Worm (Caenorhabditis elegans) whole organism, mixed stage, embryonic: ENCODE measurements around the gene arrd-15.

Source experiments
- M03D4.4 ChIP-seq: sonication (generic microtip); optimal IDR thresholded peaks from 2 replicates; lab custom pipeline; 2017; ENCODE audit warnings: mild to moderate bottlenecking, missing genetic modification characterization, missing compliant biosample characterization
- bed-3 ChIP-seq: fragments of 200-800 bp; sonication (Bioruptor generic); optimal IDR thresholded peaks from 3 replicates; lab custom pipeline; 2018; ENCODE audit warnings: mild to moderate bottlenecking, missing genetic modification characterization, moderate library complexity, missing compliant biosample characterization
- ceh-39 ChIP-seq: fragments of 150-350 bp; optimal IDR thresholded peaks from 2 replicates; lab custom pipeline; 2014; ENCODE audit warnings: missing biosample characterization, missing genetic modification characterization
- ceh-43 ChIP-seq: fragments of 200-800 bp; sonication (Bioruptor generic); optimal IDR thresholded peaks from 2 replicates; lab custom pipeline; 2018; ENCODE audit warnings: mild to moderate bottlenecking, missing genetic modification characterization, moderate library complexity, missing compliant biosample characterization
- ceh-83 ChIP-seq: fragments of 200-800 bp; sonication (Bioruptor generic); optimal IDR thresholded peaks from 2 replicates; lab custom pipeline; 2018; ENCODE audit warnings: mild to moderate bottlenecking, missing genetic modification characterization, missing compliant biosample characterization
- ces-1 ChIP-seq: fragments of 150-350 bp; optimal IDR thresholded peaks from 2 replicates; lab custom pipeline; 2014; ENCODE audit warnings: missing biosample characterization, missing genetic modification reagents, missing genetic modification characterization
- cnd-1 ChIP-seq: fragments of 200-800 bp; sonication (Bioruptor generic); optimal IDR thresholded peaks from 2 replicates; lab custom pipeline; 2018; ENCODE audit warnings: mild to moderate bottlenecking, missing genetic modification characterization, missing compliant biosample characterization
- drap-1 ChIP-seq: fragments of 200-800 bp; sonication (Bioruptor generic); optimal IDR thresholded peaks from 3 replicates; lab custom pipeline; 2018; ENCODE audit warnings: mild to moderate bottlenecking, missing genetic modification characterization, missing compliant biosample characterization
- elt-3 ChIP-seq: fragments of 150-350 bp; optimal IDR thresholded peaks from 2 replicates; lab custom pipeline; 2014; ENCODE audit warnings: missing biosample characterization, missing genetic modification characterization
- flh-1 ChIP-seq: fragments of 200-800 bp; sonication (Bioruptor generic); optimal IDR thresholded peaks from 2 replicates; lab custom pipeline; 2018; ENCODE audit warnings: mild to moderate bottlenecking, missing genetic modification characterization, moderate library complexity, missing compliant biosample characterization
- hlh-1 ChIP-seq: fragments of 150-350 bp; optimal IDR thresholded peaks from 2 replicates; lab custom pipeline; 2014; ENCODE audit warnings: missing biosample characterization, missing genetic modification reagents, missing genetic modification characterization
- lin-13 ChIP-seq: fragments of 150-350 bp; optimal IDR thresholded peaks from 2 replicates; lab custom pipeline; 2014; ENCODE audit warnings: missing biosample characterization, missing genetic modification characterization
- lin-32 ChIP-seq: fragments of 200-800 bp; sonication (Bioruptor generic); optimal IDR thresholded peaks from 2 replicates; lab custom pipeline; 2018; ENCODE audit warnings: mild to moderate bottlenecking, missing genetic modification characterization, missing compliant biosample characterization
- lsy-2 ChIP-seq: fragments of 150-350 bp; optimal IDR thresholded peaks from 2 replicates; lab custom pipeline; 2014; ENCODE audit warnings: missing biosample characterization, missing genetic modification characterization
- mab-5 ChIP-seq: fragments of 150-350 bp; optimal IDR thresholded peaks from 2 replicates; lab custom pipeline; 2014; ENCODE audit warnings: missing biosample characterization, missing genetic modification characterization
- mep-1 ChIP-seq: fragments of 150-350 bp; optimal IDR thresholded peaks from 2 replicates; lab custom pipeline; 2017; ENCODE audit warnings: missing biosample characterization, missing genetic modification reagents, missing genetic modification characterization, inconsistent platforms
- mls-2 ChIP-seq: sonication (generic microtip); optimal IDR thresholded peaks from 2 replicates; lab custom pipeline; 2016; ENCODE audit warnings: mild to moderate bottlenecking, missing genetic modification characterization, moderate library complexity, missing compliant biosample characterization
- nhr-12 ChIP-seq: fragments of 150-350 bp; optimal IDR thresholded peaks from 2 replicates; lab custom pipeline; 2014; ENCODE audit warnings: missing biosample characterization, missing genetic modification characterization
- nhr-237 ChIP-seq: fragments of 150-350 bp; optimal IDR thresholded peaks from 2 replicates; lab custom pipeline; 2014; ENCODE audit warnings: missing biosample characterization, missing genetic modification characterization
- nhr-28 ChIP-seq: fragments of 150-350 bp; optimal IDR thresholded peaks from 2 replicates; lab custom pipeline; 2014; ENCODE audit warnings: missing biosample characterization, missing genetic modification characterization
- nhr-76 ChIP-seq: sonication (generic microtip); optimal IDR thresholded peaks from 2 replicates; lab custom pipeline; 2017; ENCODE audit warnings: missing biosample characterization, missing genetic modification characterization
- pha-4 ChIP-seq: fragments of 150-350 bp; optimal IDR thresholded peaks from 2 replicates; lab custom pipeline; 2018; ENCODE audit warnings: missing biosample characterization, missing genetic modification reagents, missing genetic modification characterization
- sem-2 ChIP-seq: fragments of 200-800 bp; sonication (Bioruptor generic); optimal IDR thresholded peaks from 2 replicates; lab custom pipeline; 2018; ENCODE audit warnings: mild to moderate bottlenecking, missing genetic modification characterization, missing compliant biosample characterization
- snpc-4 ChIP-seq: fragments of 150-350 bp; optimal IDR thresholded peaks from 2 replicates; lab custom pipeline; 2014; ENCODE audit warnings: missing biosample characterization, missing genetic modification characterization
- sptf-1 ChIP-seq: sonication (generic microtip); optimal IDR thresholded peaks from 2 replicates; lab custom pipeline; 2017; ENCODE audit warnings: mild to moderate bottlenecking, missing genetic modification characterization, moderate library complexity, missing compliant biosample characterization
- tbx-8 ChIP-seq: fragments of 200-800 bp; sonication (Bioruptor generic); optimal IDR thresholded peaks from 2 replicates; lab custom pipeline; 2018; ENCODE audit warnings: mild to moderate bottlenecking, missing genetic modification characterization, moderate library complexity, missing compliant biosample characterization
- unc-120 ChIP-seq: sonication (generic microtip); optimal IDR thresholded peaks from 2 replicates; lab custom pipeline; 2017; ENCODE audit warnings: missing genetic modification characterization, missing compliant biosample characterization; ENCODE audit not compliant: poor library complexity, severe bottlenecking
- unc-39 ChIP-seq: fragments of 150-350 bp; optimal IDR thresholded peaks from 2 replicates; lab custom pipeline; 2014; ENCODE audit warnings: missing biosample characterization, missing genetic modification characterization
- unc-62 ChIP-seq: fragments of 150-350 bp; optimal IDR thresholded peaks from 2 replicates; lab custom pipeline; 2014; ENCODE audit warnings: missing biosample characterization, missing genetic modification reagents, missing genetic modification characterization
- zip-8 ChIP-seq: fragments of 150-350 bp; optimal IDR thresholded peaks from 2 replicates; lab custom pipeline; 2014; ENCODE audit warnings: missing biosample characterization, missing genetic modification characterization
- ztf-11 ChIP-seq: fragments of 150-350 bp; optimal IDR thresholded peaks from 2 replicates; lab custom pipeline; 2014; ENCODE audit warnings: missing biosample characterization, missing genetic modification characterization

arrd-15 gene

ce11 chrIII:8944357-8944756 is 14.5 kb downstream of the arrd-15 start, which contains the start of gene dhrr-1:
Gene dhrr-1, plus strand, starts transcription at chrIII:8944657.
- TF ChIP-seq unc-120 (tag; lab: Kevin White, UChicago), result no peak
- no peak for TF ChIP-seq unc-62 (GFP tag; lab: Kevin White, UChicago)
- TF ChIP-seq unc-39 (tag; lab: Kevin White, UChicago), result no peak
- TF ChIP-seq lin-32 (GFP tag; lab: Kevin White, UChicago), result no peak
- TF ChIP-seq tbx-8, result no peak
- no peak for TF ChIP-seq sem-2

DNA sequence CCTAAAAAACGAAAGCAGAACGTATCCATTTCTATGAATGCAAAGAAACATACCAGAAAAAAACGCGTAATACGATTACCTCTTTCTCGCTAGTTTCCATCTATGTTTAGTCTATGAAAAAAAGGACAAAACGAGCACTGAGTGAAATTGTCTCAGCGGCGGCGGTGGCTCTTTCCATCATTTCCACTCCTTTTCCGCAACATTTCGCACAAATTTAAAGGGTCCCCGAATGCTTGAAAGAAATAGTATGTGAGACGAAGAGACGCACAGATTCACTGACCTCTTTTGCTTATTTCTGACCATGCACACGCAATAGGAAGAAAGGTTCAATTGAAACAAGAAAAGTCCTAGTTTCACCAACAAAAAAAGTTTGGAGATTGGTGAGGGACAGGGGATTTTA is 16.5 kb downstream of the arrd-15 start:
- no peak for TF ChIP-seq sptf-1 (tag; lab: Kevin White, UChicago)
- TF ChIP-seq mep-1, result no peak
- TF ChIP-seq M03D4.4 (tag; lab: Kevin White, UChicago), result no peak
- no peak for TF ChIP-seq mls-2 (tag; lab: Kevin White, UChicago)
- TF ChIP-seq ceh-43, result no peak
- no peak for TF ChIP-seq unc-39 (tag; lab: Kevin White, UChicago)
- no peak for TF ChIP-seq nhr-76 (tag; lab: Kevin White, UChicago)
- no peak for TF ChIP-seq lsy-2 (tag; lab: Kevin White, UChicago)
- no peak for TF ChIP-seq zip-8 (tag; lab: Kevin White, UChicago)
- TF ChIP-seq bed-3 (GFP tag; lab: Kevin White, UChicago), result no peak
- no peak for TF ChIP-seq snpc-4 (tag; lab: Kevin White, UChicago)
- no peak for TF ChIP-seq ceh-83 (GFP tag; lab: Kevin White, UChicago)
- TF ChIP-seq sem-2, result no peak

DNA sequence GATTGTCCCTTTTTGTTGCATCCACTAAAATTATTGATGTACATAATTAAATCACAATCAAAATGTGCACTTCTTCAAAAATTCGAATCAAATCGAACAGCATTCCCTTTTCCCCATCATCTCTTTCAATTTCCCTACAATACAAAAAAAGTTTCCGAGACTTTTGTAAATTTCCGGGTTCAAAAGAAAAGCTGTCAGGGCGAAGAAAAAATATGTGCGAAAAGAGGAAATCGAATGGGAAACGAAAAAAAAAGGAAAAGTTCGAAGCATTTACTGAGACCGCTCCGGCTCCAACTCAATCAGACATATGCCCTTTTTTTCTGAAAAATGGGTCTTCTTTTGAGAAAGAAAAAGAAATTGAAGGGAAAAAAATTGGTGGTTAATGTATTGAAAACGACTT is 19.3 kb downstream of the arrd-15 start:
- TF ChIP-seq ces-1, result no peak
- no peak for TF ChIP-seq ztf-11 (tag; lab: Kevin White, UChicago)
- no peak for TF ChIP-seq lin-13
- TF ChIP-seq M03D4.4 (tag; lab: Kevin White, UChicago), result no peak
- no peak for TF ChIP-seq unc-120 (tag; lab: Kevin White, UChicago)
- TF ChIP-seq pha-4 (tag; lab: Kevin White, UChicago), result no peak
- TF ChIP-seq elt-3 (tag; lab: Kevin White, UChicago), result no peak
- TF ChIP-seq nhr-237 (tag; lab: Kevin White, UChicago), result no peak
- TF ChIP-seq snpc-4 (tag; lab: Kevin White, UChicago), result no peak
- TF ChIP-seq flh-1 (GFP tag; lab: Kevin White, UChicago), result no peak
- no peak for TF ChIP-seq ceh-83 (GFP tag; lab: Kevin White, UChicago)
- TF ChIP-seq ceh-43, result no peak
- TF ChIP-seq sem-2, result no peak
- no peak for TF ChIP-seq drap-1 (GFP tag; lab: Kevin White, UChicago)
- TF ChIP-seq hlh-1 (tag; lab: Kevin White, UChicago), result no peak
- no peak for TF ChIP-seq cnd-1 (tag; lab: Kevin White, UChicago)
- TF ChIP-seq zip-8 (tag; lab: Kevin White, UChicago), result no peak
- TF ChIP-seq ceh-39 (tag; lab: Kevin White, UChicago), result no peak
- no peak for TF ChIP-seq bed-3 (GFP tag; lab: Kevin White, UChicago)
- no peak for TF ChIP-seq mab-5 (tag; lab: Kevin White, UChicago)
- TF ChIP-seq, all 35 proteins: peak for 0

ce11 chrIII:8955536-8955935 is 25.7 kb downstream of the arrd-15 start:
- TF ChIP-seq M03D4.4 (tag; lab: Kevin White, UChicago), result no peak
- no peak for TF ChIP-seq bed-3 (GFP tag; lab: Kevin White, UChicago)
- no peak for TF ChIP-seq pha-4 (tag; lab: Kevin White, UChicago)
- TF ChIP-seq cnd-1 (tag; lab: Kevin White, UChicago), result no peak
- TF ChIP-seq lsy-2 (tag; lab: Kevin White, UChicago), result no peak
- TF ChIP-seq ceh-43, result no peak
- no peak for TF ChIP-seq nhr-237 (tag; lab: Kevin White, UChicago)
- TF ChIP-seq nhr-28, result no peak
- no peak for TF ChIP-seq ceh-83 (GFP tag; lab: Kevin White, UChicago)
- TF ChIP-seq unc-120 (tag; lab: Kevin White, UChicago), result no peak

DNA sequence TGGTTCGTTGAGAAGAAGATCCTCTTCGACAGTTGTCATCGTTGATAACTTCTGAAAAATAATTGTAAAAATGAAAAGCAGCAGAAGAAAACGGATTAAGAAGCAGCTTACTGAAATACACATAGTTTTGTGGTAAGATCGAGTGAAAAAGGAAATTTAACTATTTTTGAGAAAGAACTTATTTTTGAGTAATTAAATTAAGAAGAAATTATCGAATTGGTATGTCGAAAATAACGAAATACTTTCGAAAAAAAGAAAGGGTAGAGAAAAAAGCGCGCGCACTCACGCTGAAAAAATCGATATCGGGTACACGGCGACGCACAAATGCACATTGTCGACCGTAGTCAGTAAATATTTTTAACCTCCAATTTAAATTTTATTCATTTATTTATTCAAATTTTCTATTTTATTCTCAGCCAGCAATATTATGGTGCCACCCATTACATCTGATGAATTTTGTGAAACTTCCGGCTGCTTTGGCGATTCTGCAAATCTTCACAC is 26.4 kb downstream of the arrd-15 start, which contains the start of the genes ZK643.5 and ZK643.2:
ZK643.5 (minus strand) TSS at position 51 of the 501 bp plus-strand sequence.
ZK643.2 (plus strand) TSS at position 395 of the 501 bp plus-strand sequence.
- TF ChIP-seq flh-1 (GFP tag; lab: Kevin White, UChicago) (no peak), zip-8 (tag; lab: Kevin White, UChicago) (no peak), tbx-8 (no peak), pha-4 (tag; lab: Kevin White, UChicago) (peak; percentile 15), nhr-28 (no peak), ceh-39 (tag; lab: Kevin White, UChicago) (peak; percentile 97), lsy-2 (tag; lab: Kevin White, UChicago) (peak; percentile 94), mab-5 (tag; lab: Kevin White, UChicago) (no peak), lin-13 (peak; percentile 23), mep-1 (peak; percentile 69), nhr-12 (tag; lab: Kevin White, UChicago) (no peak), ces-1 (peak; percentile 64)
